Worm (Caenorhabditis elegans) whole organism, L2 larva: ENCODE data around the gene K04E7.1.

Experiments used
- R02D3.7 ChIP-seq: fragments of 150-350 bp; optimal IDR thresholded peaks from 2 replicates; lab custom pipeline; 2014; ENCODE audit warnings: missing biosample characterization, missing genetic modification characterization
- aly-2 ChIP-seq: fragments of 150-350 bp; optimal IDR thresholded peaks from 2 replicates; lab custom pipeline; 2014; ENCODE audit warnings: missing biosample characterization, missing genetic modification characterization
- ama-1 ChIP-seq: fragments of 150-350 bp; optimal IDR thresholded peaks from 2 replicates; lab custom pipeline; 2018; ENCODE audit warnings: inconsistent platforms
- egl-27 ChIP-seq: sonication (generic microtip); optimal IDR thresholded peaks from 3 replicates; lab custom pipeline; 2017; ENCODE audit warnings: missing biosample characterization, missing genetic modification reagents, missing genetic modification characterization
- elt-1 ChIP-seq: fragments of 150-350 bp; optimal IDR thresholded peaks from 2 replicates; lab custom pipeline; 2014; ENCODE audit warnings: missing biosample characterization, missing genetic modification characterization
- lin-13 ChIP-seq: fragments of 150-350 bp; optimal IDR thresholded peaks from 2 replicates; lab custom pipeline; 2014; ENCODE audit warnings: missing biosample characterization, missing genetic modification reagents, missing genetic modification characterization
- lin-39 ChIP-seq: fragments of 150-350 bp; optimal IDR thresholded peaks from 2 replicates; lab custom pipeline; 2014; ENCODE audit warnings: missing biosample characterization, missing genetic modification reagents, missing genetic modification characterization
- mab-5 ChIP-seq: fragments of 150-350 bp; optimal IDR thresholded peaks from 2 replicates; lab custom pipeline; 2014; ENCODE audit warnings: missing biosample characterization, missing genetic modification characterization
- nhr-237 ChIP-seq: fragments of 150-350 bp; optimal IDR thresholded peaks from 2 replicates; lab custom pipeline; 2014; ENCODE audit warnings: missing biosample characterization, missing genetic modification characterization
- nhr-77 ChIP-seq: fragments of 150-350 bp; optimal IDR thresholded peaks from 2 replicates; lab custom pipeline; 2014; ENCODE audit warnings: missing biosample characterization, missing genetic modification characterization
- unc-62 ChIP-seq: fragments of 150-350 bp; optimal IDR thresholded peaks from 2 replicates; lab custom pipeline; 2014; ENCODE audit warnings: missing biosample characterization, missing genetic modification reagents, missing genetic modification characterization
- zag-1 ChIP-seq: fragments of 150-350 bp; optimal IDR thresholded peaks from 2 replicates; lab custom pipeline; 2014; ENCODE audit warnings: missing biosample characterization, missing genetic modification characterization
- ztf-11 ChIP-seq: sonication (generic microtip); optimal IDR thresholded peaks from 2 replicates; lab custom pipeline; 2017; ENCODE audit warnings: missing biosample characterization, missing genetic modification characterization
- ztf-4 ChIP-seq: fragments of 150-350 bp; optimal IDR thresholded peaks from 2 replicates; lab custom pipeline; 2014; ENCODE audit warnings: missing biosample characterization, missing genetic modification characterization

DNA sequence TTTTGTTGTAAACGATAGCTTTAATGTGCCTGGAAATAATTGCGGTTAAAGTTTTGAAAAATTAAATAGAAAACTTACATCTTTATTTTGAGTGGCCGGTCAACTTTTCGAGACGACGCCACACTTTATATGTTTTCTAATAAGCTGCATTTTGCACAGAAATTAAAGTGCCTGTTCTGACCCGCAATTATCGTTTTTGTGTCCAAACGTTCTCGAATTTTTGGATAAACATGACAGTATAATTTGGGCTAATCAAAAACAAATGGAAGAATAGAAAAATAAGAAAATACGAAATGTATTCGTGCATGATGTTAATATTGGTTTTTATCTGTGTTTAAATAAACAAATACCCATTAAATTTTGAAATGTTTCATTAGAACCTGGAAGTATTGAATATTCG, 41.1 kb upstream of the K04E7.1 start, which contains the start of gene K10C2.12:
- TF ChIP-seq aly-2 (tag; lab: Kevin White, UChicago) (no peak), elt-1 (tag; lab: Kevin White, UChicago) (no peak), ama-1 (lab: Kevin White, UChicago) (no peak), nhr-77 (tag; lab: Kevin White, UChicago) (no peak), R02D3.7 (tag; lab: Kevin White, UChicago) (no peak), zag-1 (tag; lab: Kevin White, UChicago) (no peak), ztf-11 (no peak), mab-5 (tag; lab: Kevin White, UChicago) (no peak), lin-13 (GFP tag; lab: Kevin White, UChicago) (no peak), lin-39 (tag; lab: Kevin White, UChicago) (no peak), ztf-4 (tag; lab: Kevin White, UChicago) (no peak), nhr-237 (tag; lab: Kevin White, UChicago) (no peak), egl-27 (tag; lab: Kevin White, UChicago) (no peak), unc-62 (no peak)
